Worm (Caenorhabditis elegans): Measurements from ENCODE around the gene R160.4.
"Not testable (repeated sequence)": the region's sequence is repeated elsewhere in the genome, so short reads cannot be mapped to it uniquely, and the experiment has no call there.

The R160.4 gene

ce11 chrX:4342730-4343129, 26.0 kb downstream of the R160.4 start:
- no peak for TF ChIP-seq sem-2 (GFP tag; optimal IDR thresholded peaks at IDR 0.05)
- no peak for TF ChIP-seq pha-4 (tag; optimal IDR thresholded peaks at IDR 0.05)

ce11 chrX:4339332-4339731, 29.4 kb downstream of the R160.4 start, which contains the start of gene cst-1:
Gene cst-1 (plus strand): TSS chrX:4339632.
- not testable (repeated sequence) for TF ChIP-seq ceh-83 (GFP tag; optimal IDR thresholded peaks at IDR 0.05); ceh-43 (GFP tag; optimal IDR thresholded peaks at IDR 0.05); zip-8 (tag; optimal IDR thresholded peaks at IDR 0.05)

- not testable (repeated sequence) for TF ChIP-seq ceh-83 (GFP tag; optimal IDR thresholded peaks at IDR 0.05); mep-1 (tag; optimal IDR thresholded peaks at IDR 0.05); ztf-11 (tag; optimal IDR thresholded peaks at IDR 0.05)
Observed at ce11 chrX:4335950-4336349, 32.8 kb downstream of the R160.4 start, which contains the start of gene cst-2. Gene cst-2 (minus strand): TSS chrX:4336050.

ce11 chrX:4332305-4332704, 36.4 kb downstream of the R160.4 start, which contains the start of gene C24A8.6:
Gene C24A8.6 (minus strand): TSS chrX:4332405.
- not testable (repeated sequence) for TF ChIP-seq mls-2, ztf-11, nhr-76 (tag; optimal IDR thresholded peaks at IDR 0.05)

- TF ChIP-seq M03D4.4 (tag; optimal IDR thresholded peaks at IDR 0.05), result no peak
- no peak for TF ChIP-seq tbx-8 (GFP tag; optimal IDR thresholded peaks at IDR 0.05)
- no peak for TF ChIP-seq pha-4 (tag; optimal IDR thresholded peaks at IDR 0.05)
- TF ChIP-seq unc-120 (tag; optimal IDR thresholded peaks at IDR 0.05; ENCODE audit: poor library complexity, severe bottlenecking), result no peak
- no peak for TF ChIP-seq zip-8 (tag; optimal IDR thresholded peaks at IDR 0.05)
- TF ChIP-seq ces-1 (GFP tag; optimal IDR thresholded peaks at IDR 0.05), result no peak
- no peak for TF ChIP-seq mab-5 (tag; optimal IDR thresholded peaks at IDR 0.05)
- no peak for TF ChIP-seq ceh-43 (GFP tag; optimal IDR thresholded peaks at IDR 0.05)
- TF ChIP-seq sem-2 (GFP tag; optimal IDR thresholded peaks at IDR 0.05), result no peak
- no peak for TF ChIP-seq blmp-1 (tag; optimal IDR thresholded peaks at IDR 0.05)
- no peak for TF ChIP-seq lsy-2 (tag; optimal IDR thresholded peaks at IDR 0.05)
- TF ChIP-seq ceh-39 (tag; optimal IDR thresholded peaks at IDR 0.05), result no peak
- no peak for TF ChIP-seq nhr-76 (tag; optimal IDR thresholded peaks at IDR 0.05)
- no peak for TF ChIP-seq nhr-12 (tag; optimal IDR thresholded peaks at IDR 0.05)
- no peak for TF ChIP-seq flh-1 (GFP tag; optimal IDR thresholded peaks at IDR 0.05)
- TF ChIP-seq elt-1 (tag; optimal IDR thresholded peaks at IDR 0.05; ENCODE audit: borderline replicate concordance, insufficient read depth), result no peak
- no peak for TF ChIP-seq ceh-83 (GFP tag; optimal IDR thresholded peaks at IDR 0.05)
- no peak for TF ChIP-seq snpc-4 (tag; optimal IDR thresholded peaks at IDR 0.05)
Observed at ce11 chrX:4328816-4329215, 39.9 kb downstream of the R160.4 start, which contains the start of gene C24A8.5. Gene C24A8.5 (minus strand): TSS chrX:4328916.

- TF ChIP-seq nhr-76 (tag; optimal IDR thresholded peaks at IDR 0.05), result no peak
- TF ChIP-seq nhr-2 (tag; optimal IDR thresholded peaks at IDR 0.05), result no peak
- no peak for TF ChIP-seq unc-62 (GFP tag; optimal IDR thresholded peaks at IDR 0.05)
- peak; percentile 41 for TF ChIP-seq ces-1 (GFP tag; optimal IDR thresholded peaks at IDR 0.05)
Observed at ce11 chrX:4322847-4323455, 45.7 kb downstream of the R160.4 start.

- TF ChIP-seq drap-1 (GFP tag; optimal IDR thresholded peaks at IDR 0.05), result no peak
- TF ChIP-seq tbx-8 (GFP tag; optimal IDR thresholded peaks at IDR 0.05), result no peak
- no peak for TF ChIP-seq lin-32 (GFP tag; optimal IDR thresholded peaks at IDR 0.05)
- no peak for TF ChIP-seq hlh-1 (tag; optimal IDR thresholded peaks at IDR 0.05)
- no peak for TF ChIP-seq blmp-1 (tag; optimal IDR thresholded peaks at IDR 0.05)
- no peak for TF ChIP-seq ztf-11 (tag; optimal IDR thresholded peaks at IDR 0.05)
- no peak for TF ChIP-seq cnd-1 (tag; optimal IDR thresholded peaks at IDR 0.05)
Observed at ce11 chrX:4320563-4320962, 48.1 kb downstream of the R160.4 start, which contains the start of gene dop-6. Gene dop-6 (plus strand): TSS chrX:4320863.

Measured in whole organism, mixed stage, embryonic.